Fruit fly (Drosophila melanogaster) whole organism, embryonic: ENCODE measurements around the gene CG33552.

Experiments used
- Atf3 ChIP-seq: fragments of 200-800 bp; sonication (Bioruptor generic); optimal IDR thresholded peaks from 3 replicates; lab custom pipeline; 2016; ENCODE audit warnings: missing biosample characterization, missing genetic modification characterization
- Bdp1 ChIP-seq: fragments of 200-800 bp; sonication (Bioruptor generic); optimal IDR thresholded peaks from 3 replicates; lab custom pipeline; 2016; ENCODE audit warnings: missing biosample characterization, missing genetic modification characterization
- CG10274 ChIP-seq: fragments of 200-800 bp; sonication (Bioruptor generic); optimal IDR thresholded peaks from 3 replicates; lab custom pipeline; 2017; ENCODE audit warnings: missing biosample characterization, mild to moderate bottlenecking, missing genetic modification characterization
- CG10462 ChIP-seq: fragments of 200-800 bp; sonication (Bioruptor generic); optimal IDR thresholded peaks from 2 replicates; lab custom pipeline; 2016; ENCODE audit warnings: missing biosample characterization, missing genetic modification characterization
- CG12942 ChIP-seq: fragments of 200-800 bp; sonication (Bioruptor generic); optimal IDR thresholded peaks from 3 replicates; lab custom pipeline; 2016; ENCODE audit warnings: missing biosample characterization, missing genetic modification characterization
- CG13296 ChIP-seq: fragments of 200-800 bp; sonication (Bioruptor generic); optimal IDR thresholded peaks from 3 replicates; lab custom pipeline; 2018; ENCODE audit warnings: missing biosample characterization, mild to moderate bottlenecking, missing genetic modification characterization
- CG15479 ChIP-seq: fragments of 200-800 bp; sonication (Bioruptor generic); optimal IDR thresholded peaks from 3 replicates; lab custom pipeline; 2019; ENCODE audit warnings: missing biosample characterization, mild to moderate bottlenecking, missing genetic modification characterization, moderate library complexity
- CG18262 ChIP-seq: fragments of 200-800 bp; optimal IDR thresholded peaks from 3 replicates; lab custom pipeline; 2019; ENCODE audit warnings: missing biosample characterization, mild to moderate bottlenecking, missing genetic modification characterization, moderate library complexity
- CG2712 ChIP-seq: fragments of 200-800 bp; optimal IDR thresholded peaks from 3 replicates; lab custom pipeline; 2019; ENCODE audit warnings: missing biosample characterization, mild to moderate bottlenecking, missing genetic modification characterization, moderate library complexity
- CG30020 ChIP-seq: fragments of 200-800 bp; optimal IDR thresholded peaks from 2 replicates; lab custom pipeline; 2019; ENCODE audit warnings: missing biosample characterization, mild to moderate bottlenecking, missing genetic modification characterization, moderate library complexity
- CG32772 ChIP-seq: fragments of 200-800 bp; sonication (Bioruptor generic); IDR thresholded peaks from 2 replicates; pipeline ENCODE4 v1.3.6; 2022; ENCODE audit warnings: missing biosample characterization, missing genetic modification characterization
- CG33213 ChIP-seq: fragments of 200-800 bp; sonication (Bioruptor generic); optimal IDR thresholded peaks from 3 replicates; lab custom pipeline; 2016; ENCODE audit warnings: missing biosample characterization, missing genetic modification characterization
- CG3407 ChIP-seq: fragments of 200-800 bp; sonication (Bioruptor generic); optimal IDR thresholded peaks from 2 replicates; lab custom pipeline; 2018; ENCODE audit warnings: missing biosample characterization, mild to moderate bottlenecking, missing genetic modification characterization
- CG34376 ChIP-seq: fragments of 200-800 bp; sonication (Bioruptor generic); optimal IDR thresholded peaks from 2 replicates; lab custom pipeline; 2018; ENCODE audit warnings: missing biosample characterization, mild to moderate bottlenecking, missing genetic modification characterization
- CG4707 ChIP-seq: fragments of 200-800 bp; sonication (Bioruptor generic); optimal IDR thresholded peaks from 2 replicates; lab custom pipeline; 2018; ENCODE audit warnings: missing biosample characterization, mild to moderate bottlenecking, missing genetic modification characterization, moderate library complexity
- CG7928 ChIP-seq: fragments of 200-800 bp; sonication (Bioruptor generic); optimal IDR thresholded peaks from 2 replicates; lab custom pipeline; 2017; ENCODE audit warnings: missing biosample characterization, mild to moderate bottlenecking, missing genetic modification characterization
- CG8359 ChIP-seq: fragments of 200-800 bp; sonication (Bioruptor generic); optimal IDR thresholded peaks from 2 replicates; lab custom pipeline; 2017; ENCODE audit warnings: missing biosample characterization, mild to moderate bottlenecking, missing genetic modification characterization, borderline replicate concordance
- D ChIP-seq, 2 experiments: fragments of 200-800 bp in 1 of 2; fragments of >200 bp in 1 of 2; sonication (Bioruptor generic) in 1 of 2; optimal IDR thresholded peaks; 2 replicates in 1 of 2; 3 replicates in 1 of 2; lab custom pipeline; 2017; ENCODE audit warnings: mild to moderate bottlenecking in 1 of 2, missing biosample characterization in 1 of 2, missing genetic modification characterization in 1 of 2, missing genetic modification reagents in 1 of 2
- Dip2 ChIP-seq: fragments of 200-800 bp; sonication (Bioruptor generic); IDR thresholded peaks from 2 replicates; pipeline ENCODE4 v1.3.6; 2022; ENCODE audit warnings: missing biosample characterization, missing genetic modification characterization
- Dip3 ChIP-seq: fragments of 200-800 bp; sonication (Bioruptor generic); optimal IDR thresholded peaks from 3 replicates; lab custom pipeline; 2016; ENCODE audit warnings: missing biosample characterization, missing genetic modification characterization
- Doc3 ChIP-seq: fragments of 200-800 bp; sonication (Bioruptor generic); IDR thresholded peaks from 3 replicates; pipeline ENCODE4 v1.3.6; 2022; ENCODE audit warnings: missing biosample characterization, missing genetic modification characterization; ENCODE audit not compliant: partially characterized antibody
- ERR ChIP-seq: fragments of 200-800 bp; sonication (Bioruptor generic); optimal IDR thresholded peaks from 2 replicates; lab custom pipeline; 2016; ENCODE audit warnings: missing biosample characterization, missing genetic modification characterization
- Ets65A ChIP-seq: fragments of 200-800 bp; sonication (Bioruptor generic); peaks from one replicate; lab custom pipeline; 2016; ENCODE audit warnings: missing biosample characterization, missing genetic modification characterization
- HLH54F ChIP-seq: fragments of 200-800 bp; sonication (Bioruptor generic); optimal IDR thresholded peaks from 3 replicates; lab custom pipeline; 2016; ENCODE audit warnings: missing biosample characterization, missing genetic modification characterization
- Meics ChIP-seq: fragments of 200-800 bp; sonication (Bioruptor generic); optimal IDR thresholded peaks from 2 replicates; lab custom pipeline; 2017; ENCODE audit warnings: missing biosample characterization, mild to moderate bottlenecking, missing genetic modification characterization
- Ssrp ChIP-seq: fragments of 200-800 bp; sonication (Bioruptor generic); optimal IDR thresholded peaks from 2 replicates; lab custom pipeline; 2018; ENCODE audit warnings: missing biosample characterization, mild to moderate bottlenecking, missing genetic modification characterization, moderate library complexity
- Stat92E ChIP-seq, 3 experiments: fragments of >200 bp in 2 of 3; fragments of 200-800 bp in 1 of 3; sonication (Bioruptor generic) in 1 of 3; optimal IDR thresholded peaks; 2 replicates each; lab custom pipeline; 2017 to 2019; ENCODE audit warnings: missing biosample characterization in 3 of 3, missing genetic modification characterization in 3 of 3, mild to moderate bottlenecking in 1 of 3, moderate library complexity in 1 of 3
- Trl ChIP-seq, 3 experiments: fragments of >200 bp in 2 of 3; fragments of 200-800 bp in 1 of 3; sonication (Bioruptor generic) in 1 of 3; optimal IDR thresholded peaks; 2 replicates in 1 of 3; 3 replicates in 2 of 3; lab custom pipeline; 2016 to 2017; ENCODE audit warnings: missing biosample characterization in 1 of 3, missing genetic modification characterization in 1 of 3
- YL-1 ChIP-seq: fragments of 200-800 bp; sonication (Bioruptor generic); optimal IDR thresholded peaks from 3 replicates; lab custom pipeline; 2017; ENCODE audit warnings: missing biosample characterization, mild to moderate bottlenecking, missing genetic modification characterization
- al ChIP-seq: fragments of 200-800 bp; sonication (Bioruptor generic); IDR thresholded peaks from 2 replicates; pipeline ENCODE4 v1.3.6; 2022; ENCODE audit warnings: missing biosample characterization, missing genetic modification characterization
- chinmo ChIP-seq: fragments of 200-800 bp; sonication (Bioruptor generic); IDR thresholded peaks from 4 replicates; pipeline ENCODE4 v1.3.6; 2022; ENCODE audit warnings: missing biosample characterization, missing genetic modification characterization; ENCODE audit not compliant: partially characterized antibody
- corto ChIP-seq: fragments of 200-800 bp; sonication (Bioruptor generic); optimal IDR thresholded peaks from 2 replicates; lab custom pipeline; 2016; ENCODE audit warnings: missing biosample characterization, mild to moderate bottlenecking, missing genetic modification characterization, moderate library complexity
- ems ChIP-seq: fragments of 200-800 bp; sonication (Bioruptor generic); optimal IDR thresholded peaks from 3 replicates; lab custom pipeline; 2016; ENCODE audit warnings: missing biosample characterization, missing genetic modification characterization
- exex ChIP-seq: fragments of 200-800 bp; sonication (Bioruptor generic); optimal IDR thresholded peaks from 4 replicates; lab custom pipeline; 2018; ENCODE audit warnings: missing biosample characterization, mild to moderate bottlenecking, missing genetic modification characterization, moderate library complexity
- gce ChIP-seq: fragments of 200-800 bp; sonication (Bioruptor generic); IDR thresholded peaks from 3 replicates; pipeline ENCODE4 v1.3.6; 2022; ENCODE audit warnings: missing biosample characterization, missing genetic modification characterization
- gcm ChIP-seq: fragments of 200-800 bp; sonication (Bioruptor generic); optimal IDR thresholded peaks from 2 replicates; lab custom pipeline; 2019; ENCODE audit warnings: missing biosample characterization, mild to moderate bottlenecking, missing genetic modification characterization, moderate library complexity
- gsb ChIP-seq: fragments of 200-800 bp; sonication (Bioruptor generic); IDR thresholded peaks from 2 replicates; pipeline ENCODE4 v1.3.6; 2022; ENCODE audit warnings: missing biosample characterization, missing genetic modification characterization
- gt ChIP-seq: fragments of 200-800 bp; sonication (Bioruptor generic); IDR thresholded peaks from 2 replicates; pipeline ENCODE4 v1.3.6; 2022; ENCODE audit warnings: missing biosample characterization, missing genetic modification characterization
- inv ChIP-seq: fragments of 200-800 bp; sonication (Bioruptor generic); IDR thresholded peaks from 2 replicates; pipeline ENCODE4 v1.3.6; 2022; ENCODE audit warnings: missing biosample characterization, missing genetic modification characterization; ENCODE audit not compliant: partially characterized antibody
- lmd ChIP-seq: fragments of 200-800 bp; sonication (Bioruptor generic); IDR thresholded peaks from 2 replicates; pipeline ENCODE4 v1.3.6; 2022; ENCODE audit warnings: missing biosample characterization, missing genetic modification characterization
- nau ChIP-seq: fragments of 200-800 bp; sonication (Bioruptor generic); optimal IDR thresholded peaks from 3 replicates; lab custom pipeline; 2017; ENCODE audit warnings: missing biosample characterization, mild to moderate bottlenecking, missing genetic modification characterization, missing genetic modification reagents
- onecut ChIP-seq: fragments of 200-800 bp; sonication (Bioruptor generic); IDR thresholded peaks from 2 replicates; pipeline ENCODE4 v1.3.6; 2022; ENCODE audit warnings: missing biosample characterization, missing genetic modification characterization
- salm ChIP-seq: fragments of 200-800 bp; sonication (Bioruptor generic); optimal IDR thresholded peaks from 2 replicates; lab custom pipeline; 2018; ENCODE audit warnings: missing biosample characterization, mild to moderate bottlenecking, missing genetic modification characterization
- schlank ChIP-seq: fragments of 200-800 bp; sonication (Bioruptor generic); optimal IDR thresholded peaks from 2 replicates; lab custom pipeline; 2018; ENCODE audit warnings: missing biosample characterization, mild to moderate bottlenecking, missing genetic modification characterization
- stc ChIP-seq: fragments of 200-800 bp; sonication (Bioruptor generic); IDR thresholded peaks from 2 replicates; pipeline ENCODE4 v1.3.6; 2022; ENCODE audit warnings: missing biosample characterization, missing genetic modification characterization
- vnd ChIP-seq: fragments of 200-800 bp; sonication (Bioruptor generic); IDR thresholded peaks from 3 replicates; pipeline ENCODE4 v1.3.6; 2022; ENCODE audit warnings: missing biosample characterization, missing genetic modification characterization; ENCODE audit not compliant: partially characterized antibody
- yki ChIP-seq: fragments of >200 bp; optimal IDR thresholded peaks from 3 replicates; lab custom pipeline; 2018

Gene CG33552

dm6 chr2L:16720707-16721700, 38.7 kb downstream of the CG33552 start (continued):
- TF ChIP-seq CG10462 (GFP tag; lab: Kevin White, UChicago): peak; percentile 86
- peak; percentile 97 for TF ChIP-seq Ets65A (GFP tag; lab: Kevin White, UChicago)
- peak; percentile 52 for TF ChIP-seq exex (tag; lab: Kevin White, UChicago)
- TF ChIP-seq YL-1: peak; percentile 22
- peak; percentile 88 for TF ChIP-seq onecut (GFP tag; lab: Robert Waterston, UW)
- TF ChIP-seq CG10274: peak; percentile 75
- TF ChIP-seq Ssrp (tag; lab: Kevin White, UChicago): peak; percentile 94
- peak; percentile 88 for TF ChIP-seq gt (GFP tag; lab: Robert Waterston, UW)
- TF ChIP-seq Dip3: peak; percentile 88
- peak; percentile 69 for TF ChIP-seq schlank (tag; lab: Kevin White, UChicago)
- TF ChIP-seq CG15479 (GFP tag; lab: Kevin White, UChicago): no peak
- TF ChIP-seq D (optimal IDR thresholded peaks at IDR 0.05; lab: Kevin White, UChicago): no peak
- peak; percentile 91 for TF ChIP-seq D (GFP tag; optimal IDR thresholded peaks at IDR 0.05; lab: Kevin White, UChicago)
- peak; percentile 86 for TF ChIP-seq gcm (GFP tag; lab: Kevin White, UChicago)
- TF ChIP-seq inv: no peak
- TF ChIP-seq CG34376 (GFP tag; lab: Kevin White, UChicago): peak; percentile 20
- peak; percentile 28 to 33 for TF ChIP-seq Trl (optimal IDR thresholded peaks at IDR 0.05; lab: Kevin White, UChicago)
- TF ChIP-seq Trl (GFP tag; optimal IDR thresholded peaks at IDR 0.05; lab: Kevin White, UChicago): peak; percentile 76
- peak; percentile 85 for TF ChIP-seq CG8359 (GFP tag; lab: Kevin White, UChicago)
- peak; percentile 21 for TF ChIP-seq CG7928 (GFP tag; lab: Kevin White, UChicago)
- peak; percentile 94 for TF ChIP-seq corto (GFP tag; lab: Kevin White, UChicago)
- peak; percentile 92 for TF ChIP-seq gce (GFP tag; lab: Robert Waterston, UW)
- peak; percentile 91 for TF ChIP-seq Meics (GFP tag; lab: Kevin White, UChicago)
- TF ChIP-seq CG12942 (GFP tag; lab: Kevin White, UChicago): peak; percentile 81
- TF ChIP-seq CG4707 (GFP tag; lab: Kevin White, UChicago): peak; percentile 84
- peak; percentile 97 for TF ChIP-seq stc (GFP tag; lab: Robert Waterston, UW)
- peak; percentile 95 for TF ChIP-seq CG32772 (GFP tag; lab: Robert Waterston, UW)
- peak; percentile 34 for TF ChIP-seq ERR (GFP tag; lab: Kevin White, UChicago)
- TF ChIP-seq al: peak; percentile 81
- peak; percentile 35 for TF ChIP-seq Bdp1 (GFP tag; lab: Kevin White, UChicago)
- TF ChIP-seq gsb (GFP tag; lab: Robert Waterston, UW): peak; percentile 86
- peak; percentile 74 for TF ChIP-seq HLH54F (GFP tag; lab: Kevin White, UChicago)
- peak; percentile 88 for TF ChIP-seq chinmo (GFP tag; lab: Robert Waterston, UW)
- no peak for TF ChIP-seq Doc3 (GFP tag; lab: Robert Waterston, UW)
- peak; percentile 85 for TF ChIP-seq CG13296 (GFP tag; lab: Kevin White, UChicago)
- peak; percentile 49; the same call in 1 of the 2 replicates for TF ChIP-seq Dip2 (GFP tag; lab: Robert Waterston, UW)
- peak; percentile 90 for TF ChIP-seq lmd
- TF ChIP-seq CG33213 (GFP tag; lab: Kevin White, UChicago): peak; percentile 60
- TF ChIP-seq nau (GFP tag; lab: Kevin White, UChicago): peak; percentile 88
- TF ChIP-seq CG2712 (tag; lab: Kevin White, UChicago): peak; percentile 97
- TF ChIP-seq yki (lab: Kevin White, UChicago): no peak
- peak; percentile 60 for TF ChIP-seq CG30020 (tag; lab: Kevin White, UChicago)
- TF ChIP-seq CG18262 (tag; lab: Kevin White, UChicago): peak; percentile 95
- TF ChIP-seq Atf3: peak; percentile 67
- TF ChIP-seq CG3407 (GFP tag; lab: Kevin White, UChicago): peak; percentile 81
- TF ChIP-seq vnd (GFP tag; lab: Robert Waterston, UW): no peak
- TF ChIP-seq Stat92E (GFP tag; optimal IDR thresholded peaks at IDR 0.05; lab: Kevin White, UChicago): peak in 1 of 3 experiments; percentile 79
- peak; percentile 73 for TF ChIP-seq salm
- TF ChIP-seq ems (GFP tag; lab: Kevin White, UChicago): peak; percentile 78
